Worm (Caenorhabditis elegans) whole organism, L1 larva: Measurements from ENCODE around the gene D1086.11.

Source experiments
- blmp-1 ChIP-seq: fragments of 150-350 bp; optimal IDR thresholded peaks from 2 replicates; lab custom pipeline; 2014; ENCODE audit warnings: missing biosample characterization, missing genetic modification characterization
- efl-1 ChIP-seq, 4 experiments: fragments of 150-350 bp; optimal IDR thresholded peaks in 3 of 4; peaks in 1 of 4; 1 replicate in 1 of 4; 2 replicates in 3 of 4; lab custom pipeline; 2014; ENCODE audit warnings: missing biosample characterization in 2 of 4, missing genetic modification characterization in 2 of 4, missing genetic modification reagents in 2 of 4
- fkh-10 ChIP-seq: sonication (generic microtip); optimal IDR thresholded peaks from 2 replicates; lab custom pipeline; 2017; ENCODE audit warnings: missing biosample characterization, missing genetic modification reagents, missing genetic modification characterization
- hlh-17 ChIP-seq: fragments of 200-800 bp; sonication (Bioruptor generic); optimal IDR thresholded peaks from 2 replicates; lab custom pipeline; 2018; ENCODE audit warnings: missing genetic modification characterization, mild to moderate bottlenecking, missing compliant biosample characterization, moderate library complexity, borderline replicate concordance
- lir-3 ChIP-seq: sonication (generic microtip); optimal IDR thresholded peaks from 2 replicates; lab custom pipeline; 2016; ENCODE audit warnings: mild to moderate bottlenecking, missing genetic modification characterization, moderate library complexity, missing compliant biosample characterization; ENCODE audit not compliant: poor library complexity
- lsy-2 ChIP-seq, 2 experiments: fragments of 150-350 bp; optimal IDR thresholded peaks; 2 replicates each; lab custom pipeline; 2014; ENCODE audit warnings: missing biosample characterization in 2 of 2, missing genetic modification characterization in 2 of 2
- mab-9 ChIP-seq: fragments of 200-800 bp; sonication (Bioruptor generic); IDR thresholded peaks from 2 replicates; pipeline ENCODE4 v1.3.6; 2022; ENCODE audit warnings: missing genetic modification reagents, missing genetic modification characterization, missing compliant biosample characterization
- nhr-28 ChIP-seq: fragments of 150-350 bp; optimal IDR thresholded peaks from 2 replicates; lab custom pipeline; 2014; ENCODE audit warnings: missing biosample characterization, missing genetic modification characterization
- sox-4 ChIP-seq: sonication (generic microtip); optimal IDR thresholded peaks from 2 replicates; lab custom pipeline; 2016; ENCODE audit warnings: missing genetic modification characterization, missing compliant biosample characterization
- swsn-7 ChIP-seq: sonication (generic microtip); optimal IDR thresholded peaks from 2 replicates; lab custom pipeline; 2016; ENCODE audit warnings: missing genetic modification characterization, missing compliant biosample characterization
- vab-15 ChIP-seq: sonication (generic microtip); optimal IDR thresholded peaks from 2 replicates; lab custom pipeline; 2017; ENCODE audit warnings: missing genotype, mild to moderate bottlenecking, missing genetic modification characterization, missing compliant biosample characterization
- ztf-11 ChIP-seq, 2 experiments: sonication (generic microtip); optimal IDR thresholded peaks; 2 replicates each; lab custom pipeline; 2016 to 2017; ENCODE audit warnings: missing genetic modification characterization in 2 of 2, missing biosample characterization in 1 of 2, missing compliant biosample characterization in 1 of 2

DNA sequence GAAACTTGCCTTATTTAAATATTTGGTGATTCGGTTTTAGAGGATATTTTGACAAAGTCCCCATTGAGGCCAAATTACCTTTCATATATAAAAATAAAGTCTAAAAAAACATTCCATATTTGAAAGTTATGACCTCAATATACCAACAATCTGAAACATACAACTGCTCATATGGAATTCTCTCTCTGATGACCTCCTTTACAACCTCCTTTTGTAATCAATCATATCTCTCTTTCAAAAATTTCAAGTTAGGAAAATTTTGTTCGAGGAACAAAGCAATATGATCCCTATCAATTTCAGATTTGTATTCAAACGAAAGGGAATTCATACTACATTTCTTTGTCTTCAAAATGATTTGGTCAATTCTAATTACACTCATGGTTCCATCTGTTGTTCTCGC is 5.2 kb downstream of the D1086.11 start, which contains the start of gene D1086.6:
- TF ChIP-seq sox-4 (no peak), efl-1 (optimal IDR thresholded peaks at IDR 0.05; lab: Kevin White, UChicago) (no peak), efl-1 (GFP tag; optimal IDR thresholded peaks at IDR 0.05 in 1 of 2; lab: Kevin White, UChicago) (no peak), lsy-2 (tag; optimal IDR thresholded peaks at IDR 0.05; lab: Kevin White, UChicago) (no peak), ztf-11 (tag; optimal IDR thresholded peaks at IDR 0.05; lab: Kevin White, UChicago) (no peak), swsn-7 (tag; lab: Kevin White, UChicago) (no peak), blmp-1 (tag; lab: Kevin White, UChicago) (no peak), vab-15 (no peak), fkh-10 (GFP tag; lab: Kevin White, UChicago) (no peak), lir-3 (tag; lab: Kevin White, UChicago) (no peak), mab-9 (GFP tag; lab: Robert Waterston, UW) (no peak), hlh-17 (GFP tag; lab: Kevin White, UChicago) (no peak), nhr-28 (tag; lab: Kevin White, UChicago) (no peak)
